Worm (Caenorhabditis elegans): ENCODE measurements around the gene R07B1.6.

R07B1.6 gene

DNA sequence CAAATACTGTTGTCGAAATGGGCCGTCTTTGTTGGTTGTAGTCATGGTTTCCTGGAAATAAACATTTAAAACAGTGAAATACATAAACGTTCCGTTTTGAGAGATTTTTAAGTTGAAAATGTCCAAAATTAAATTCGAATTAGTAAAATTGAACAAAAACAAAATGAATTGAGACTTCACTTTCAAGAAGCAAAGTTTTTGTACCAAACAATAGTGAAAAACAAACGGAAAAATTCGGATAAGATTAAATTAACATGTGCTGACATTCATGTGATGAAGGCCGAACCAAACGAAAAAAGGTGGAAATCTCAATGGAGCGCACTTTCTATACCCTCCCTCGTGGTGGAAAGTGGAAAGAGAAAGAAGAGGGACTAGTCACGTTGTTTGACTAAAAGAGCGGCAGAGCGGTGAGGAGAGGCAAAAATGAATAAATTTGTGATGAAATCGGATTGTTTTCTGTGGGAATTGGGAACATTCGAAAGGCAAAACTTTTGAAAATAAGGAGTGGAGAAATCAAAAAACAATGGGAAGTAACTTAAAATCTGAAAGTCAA is 28.4 kb upstream of the R07B1.6 start, which contains the start of gene ipla-2 (continued):
- TF ChIP-seq K12H6.12 (tag; optimal IDR thresholded peaks at IDR 0.05), result peak; percentile 48

DNA sequence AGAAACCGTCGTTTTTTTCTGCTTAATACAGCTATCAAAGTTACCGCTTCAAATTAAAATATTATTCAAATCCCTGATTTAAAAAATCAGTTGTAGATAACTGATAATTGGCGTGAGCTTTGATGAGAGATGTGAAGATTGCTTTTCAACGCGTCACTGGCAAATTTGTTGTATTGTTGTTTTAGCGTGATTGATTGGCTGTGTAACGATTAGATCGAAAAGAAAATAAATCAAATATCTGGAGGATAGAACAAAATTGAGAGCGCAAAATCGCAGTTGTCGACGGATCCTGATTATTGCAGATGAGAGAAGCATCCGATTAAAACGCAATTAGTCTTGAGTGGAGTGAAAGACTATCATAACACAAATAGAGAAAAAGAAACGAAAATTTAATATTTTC is 25.6 kb upstream of the R07B1.6 start:
- TF ChIP-seq ztf-3 (GFP tag; optimal IDR thresholded peaks at IDR 0.05), result no peak
- no peak for TF ChIP-seq T26A5.8 (tag; optimal IDR thresholded peaks at IDR 0.05)
- no peak for TF ChIP-seq nhr-27 (tag; optimal IDR thresholded peaks at IDR 0.05)
- no peak for TF ChIP-seq lir-1 (GFP tag; conservative IDR thresholded peaks at IDR 0.05)
- TF ChIP-seq sea-2 (GFP tag; IDR thresholded peaks at IDR 0.05), result no peak
- no peak for TF ChIP-seq Y67H2A.10 (GFP tag; conservative IDR thresholded peaks at IDR 0.05)
- no peak for TF ChIP-seq mxl-1 (tag; optimal IDR thresholded peaks at IDR 0.05)
- TF ChIP-seq atf-7 (tag; optimal IDR thresholded peaks at IDR 0.05), result no peak

DNA sequence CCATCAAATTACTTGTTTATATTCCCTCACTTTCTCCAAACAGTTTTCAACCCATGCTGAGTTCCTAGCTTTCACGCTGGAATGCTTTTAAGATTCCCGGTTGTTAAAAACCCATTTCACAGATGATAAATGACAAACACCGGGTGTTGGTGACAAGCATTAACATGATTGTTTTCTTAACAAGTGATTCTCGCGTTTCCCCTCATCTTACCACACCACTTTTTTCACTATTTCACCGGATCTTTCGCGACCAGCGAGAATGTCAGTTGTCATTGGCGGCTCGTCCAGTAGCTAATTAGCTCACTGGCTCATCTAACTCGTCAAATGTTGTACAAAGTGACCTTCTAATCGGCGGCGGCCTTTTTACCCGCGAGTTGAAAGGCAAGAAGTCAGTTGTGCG is 24.4 kb upstream of the R07B1.6 start:
- TF ChIP-seq nfya-1 (tag; optimal IDR thresholded peaks at IDR 0.05; ENCODE audit: borderline replicate concordance, insufficient read depth) (no peak), lag-1 (GFP tag; IDR thresholded peaks at IDR 0.05) (no peak), Y67H2A.10 (GFP tag; conservative IDR thresholded peaks at IDR 0.05) (no peak), pha-4 (tag; optimal IDR thresholded peaks at IDR 0.05) (no peak), lsy-27 (tag; optimal IDR thresholded peaks at IDR 0.05; ENCODE audit: borderline replicate concordance, insufficient read depth) (no peak), snpc-1.1 (tag; optimal IDR thresholded peaks at IDR 0.05; ENCODE audit: insufficient read depth) (no peak), hmg-20 (GFP tag; IDR thresholded peaks at IDR 0.05) (no peak), lir-1 (GFP tag; conservative IDR thresholded peaks at IDR 0.05) (no peak), egl-44 (GFP tag; IDR thresholded peaks at IDR 0.05) (no peak), tbx-9 (tag; optimal IDR thresholded peaks at IDR 0.05; ENCODE audit: borderline replicate concordance) (no peak), lin-26 (GFP tag; IDR thresholded peaks at IDR 0.05) (no peak), bed-2 (GFP tag; IDR thresholded peaks at IDR 0.05) (no peak), repo-1 (tag; optimal IDR thresholded peaks at IDR 0.05) (no peak), Y53F4B.3 (GFP tag; IDR thresholded peaks at IDR 0.05) (no peak), snpc-1.3 (tag; optimal IDR thresholded peaks at IDR 0.05; ENCODE audit: insufficient read depth) (no peak), gei-17 (GFP tag; optimal IDR thresholded peaks at IDR 0.05) (no peak), lin-40 (tag; optimal IDR thresholded peaks at IDR 0.05) (no peak), him-1 (tag; optimal IDR thresholded peaks at IDR 0.05) (no peak), F10E7.11 (tag; optimal IDR thresholded peaks at IDR 0.05) (no peak), rec-8 (tag; optimal IDR thresholded peaks at IDR 0.05) (no peak)

DNA sequence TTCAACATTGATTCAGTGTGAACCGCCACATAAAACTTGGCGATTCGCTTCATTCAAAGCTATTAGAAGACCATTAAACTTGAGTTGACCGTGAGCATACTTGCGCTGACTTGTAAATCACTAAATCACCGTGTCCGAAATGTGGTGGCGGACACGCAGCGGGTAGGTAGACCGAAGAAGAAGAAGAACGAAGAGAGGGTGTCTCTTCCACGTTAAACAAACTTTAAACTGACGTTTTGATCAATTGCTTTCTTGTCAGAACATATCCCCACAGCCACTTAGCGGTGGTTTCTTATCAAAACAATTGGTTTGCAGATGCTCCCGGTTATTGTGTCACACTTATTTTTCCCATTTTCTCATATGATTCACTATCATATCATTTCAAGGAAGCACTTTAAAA is 22.9 kb upstream of the R07B1.6 start:
- TF ChIP-seq zfh-2 (GFP tag; conservative IDR thresholded peaks at IDR 0.05), result no peak

DNA sequence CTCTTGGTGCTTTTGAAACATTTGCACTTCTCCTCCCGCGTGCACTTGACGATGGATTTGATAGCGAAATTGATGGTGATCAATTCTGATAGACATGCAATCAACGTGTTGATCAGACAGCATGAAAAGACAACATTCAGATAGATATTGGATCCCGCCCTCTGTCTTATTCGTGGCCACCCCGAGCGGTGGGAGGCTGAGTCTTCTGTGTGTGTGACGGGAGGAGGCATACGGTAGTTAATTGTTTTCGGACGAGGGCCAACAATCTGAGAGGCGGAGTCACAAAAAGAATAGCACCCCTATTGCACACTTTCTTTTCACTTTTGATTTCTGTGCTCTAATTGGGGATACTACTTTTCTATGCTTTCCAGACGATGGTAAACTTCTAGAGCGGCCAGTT is 20.5 kb upstream of the R07B1.6 start:
- TF ChIP-seq ztf-25 (GFP tag; IDR thresholded peaks at IDR 0.05) (no peak), dpff-1 (tag; optimal IDR thresholded peaks at IDR 0.05) (no peak), F57A8.1 (GFP tag; optimal IDR thresholded peaks at IDR 0.05) (no peak), fkh-3 (tag; optimal IDR thresholded peaks at IDR 0.05) (no peak), attf-5 (GFP tag; optimal IDR thresholded peaks at IDR 0.05) (no peak), die-1 (tag; optimal IDR thresholded peaks at IDR 0.05) (no peak), nhr-27 (tag; optimal IDR thresholded peaks at IDR 0.05) (no peak), unc-130 (GFP tag; optimal IDR thresholded peaks at IDR 0.05) (no peak), let-607 (tag; optimal IDR thresholded peaks at IDR 0.05) (no peak)

All from whole organism, young adult.